Worm (Caenorhabditis elegans) whole organism, mixed stage, embryonic: Measurements from ENCODE around the gene oac-2.

ENCODE experiments used
- ceh-39 ChIP-seq: fragments of 150-350 bp; optimal IDR thresholded peaks from 2 replicates; lab custom pipeline; 2014; ENCODE audit warnings: missing biosample characterization, missing genetic modification characterization
- ceh-43 ChIP-seq: fragments of 200-800 bp; sonication (Bioruptor generic); optimal IDR thresholded peaks from 2 replicates; lab custom pipeline; 2018; ENCODE audit warnings: mild to moderate bottlenecking, missing genetic modification characterization, moderate library complexity, missing compliant biosample characterization
- ceh-83 ChIP-seq: fragments of 200-800 bp; sonication (Bioruptor generic); optimal IDR thresholded peaks from 2 replicates; lab custom pipeline; 2018; ENCODE audit warnings: mild to moderate bottlenecking, missing genetic modification characterization, missing compliant biosample characterization
- ces-1 ChIP-seq: fragments of 150-350 bp; optimal IDR thresholded peaks from 2 replicates; lab custom pipeline; 2014; ENCODE audit warnings: missing biosample characterization, missing genetic modification reagents, missing genetic modification characterization
- cnd-1 ChIP-seq: fragments of 200-800 bp; sonication (Bioruptor generic); optimal IDR thresholded peaks from 2 replicates; lab custom pipeline; 2018; ENCODE audit warnings: mild to moderate bottlenecking, missing genetic modification characterization, missing compliant biosample characterization
- drap-1 ChIP-seq: fragments of 200-800 bp; sonication (Bioruptor generic); optimal IDR thresholded peaks from 3 replicates; lab custom pipeline; 2018; ENCODE audit warnings: mild to moderate bottlenecking, missing genetic modification characterization, missing compliant biosample characterization
- elt-3 ChIP-seq: fragments of 150-350 bp; optimal IDR thresholded peaks from 2 replicates; lab custom pipeline; 2014; ENCODE audit warnings: missing biosample characterization, missing genetic modification characterization
- ham-2 ChIP-seq: fragments of 200-800 bp; sonication (Bioruptor generic); optimal IDR thresholded peaks from 2 replicates; lab custom pipeline; 2018; ENCODE audit warnings: mild to moderate bottlenecking, missing genetic modification characterization, missing compliant biosample characterization
- hlh-1 ChIP-seq: fragments of 150-350 bp; optimal IDR thresholded peaks from 2 replicates; lab custom pipeline; 2014; ENCODE audit warnings: missing biosample characterization, missing genetic modification reagents, missing genetic modification characterization
- lin-13 ChIP-seq: fragments of 150-350 bp; optimal IDR thresholded peaks from 2 replicates; lab custom pipeline; 2014; ENCODE audit warnings: missing biosample characterization, missing genetic modification characterization
- mab-5 ChIP-seq: fragments of 150-350 bp; optimal IDR thresholded peaks from 2 replicates; lab custom pipeline; 2014; ENCODE audit warnings: missing biosample characterization, missing genetic modification characterization
- mep-1 ChIP-seq: fragments of 150-350 bp; optimal IDR thresholded peaks from 2 replicates; lab custom pipeline; 2017; ENCODE audit warnings: missing biosample characterization, missing genetic modification reagents, missing genetic modification characterization, inconsistent platforms
- mls-2 ChIP-seq: sonication (generic microtip); optimal IDR thresholded peaks from 2 replicates; lab custom pipeline; 2016; ENCODE audit warnings: mild to moderate bottlenecking, missing genetic modification characterization, moderate library complexity, missing compliant biosample characterization
- nhr-12 ChIP-seq: fragments of 150-350 bp; optimal IDR thresholded peaks from 2 replicates; lab custom pipeline; 2014; ENCODE audit warnings: missing biosample characterization, missing genetic modification characterization
- nhr-2 ChIP-seq: fragments of 150-350 bp; optimal IDR thresholded peaks from 2 replicates; lab custom pipeline; 2014; ENCODE audit warnings: missing biosample characterization, missing genetic modification characterization
- nhr-28 ChIP-seq: fragments of 150-350 bp; optimal IDR thresholded peaks from 2 replicates; lab custom pipeline; 2014; ENCODE audit warnings: missing biosample characterization, missing genetic modification characterization
- pha-4 ChIP-seq: fragments of 150-350 bp; optimal IDR thresholded peaks from 2 replicates; lab custom pipeline; 2018; ENCODE audit warnings: missing biosample characterization, missing genetic modification reagents, missing genetic modification characterization
- sem-2 ChIP-seq: fragments of 200-800 bp; sonication (Bioruptor generic); optimal IDR thresholded peaks from 2 replicates; lab custom pipeline; 2018; ENCODE audit warnings: mild to moderate bottlenecking, missing genetic modification characterization, missing compliant biosample characterization
- snpc-4 ChIP-seq: fragments of 150-350 bp; optimal IDR thresholded peaks from 2 replicates; lab custom pipeline; 2014; ENCODE audit warnings: missing biosample characterization, missing genetic modification characterization
- sptf-1 ChIP-seq: sonication (generic microtip); optimal IDR thresholded peaks from 2 replicates; lab custom pipeline; 2017; ENCODE audit warnings: mild to moderate bottlenecking, missing genetic modification characterization, moderate library complexity, missing compliant biosample characterization
- unc-120 ChIP-seq: sonication (generic microtip); optimal IDR thresholded peaks from 2 replicates; lab custom pipeline; 2017; ENCODE audit warnings: missing genetic modification characterization, missing compliant biosample characterization; ENCODE audit not compliant: poor library complexity, severe bottlenecking
- unc-39 ChIP-seq: fragments of 150-350 bp; optimal IDR thresholded peaks from 2 replicates; lab custom pipeline; 2014; ENCODE audit warnings: missing biosample characterization, missing genetic modification characterization
- zip-8 ChIP-seq: fragments of 150-350 bp; optimal IDR thresholded peaks from 2 replicates; lab custom pipeline; 2014; ENCODE audit warnings: missing biosample characterization, missing genetic modification characterization
- ztf-11 ChIP-seq: fragments of 150-350 bp; optimal IDR thresholded peaks from 2 replicates; lab custom pipeline; 2014; ENCODE audit warnings: missing biosample characterization, missing genetic modification characterization

oac-2 gene

DNA sequence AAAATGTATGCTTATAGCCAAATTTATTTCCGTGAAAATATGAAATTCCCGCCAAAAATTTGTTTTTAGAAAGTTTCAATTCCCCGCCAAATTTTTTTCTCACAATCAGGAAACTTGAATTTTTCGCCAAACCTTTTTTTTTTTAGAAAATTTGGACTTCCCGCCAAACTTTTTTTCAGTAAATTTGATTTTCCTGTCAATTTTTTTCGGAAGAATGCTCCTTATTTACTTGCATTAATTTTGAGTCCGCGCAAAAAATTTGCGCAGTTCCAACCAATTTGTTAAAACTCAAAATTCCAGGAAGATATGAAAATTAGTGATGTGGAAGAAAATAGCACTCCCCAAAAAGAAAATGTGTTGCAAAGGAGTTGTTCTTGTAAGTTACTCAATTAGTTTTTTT lies 15.0 kb downstream of the oac-2 start, which contains the start of gene slc-28.2:
Gene slc-28.2, plus strand, starts transcription at position 301 of the 400 bp plus-strand sequence.
- TF ChIP-seq sptf-1 (tag; lab: Kevin White, UChicago) (no peak), mab-5 (tag; lab: Kevin White, UChicago) (no peak), hlh-1 (tag; lab: Kevin White, UChicago) (no peak), snpc-4 (tag; lab: Kevin White, UChicago) (no peak), mls-2 (no peak), ztf-11 (tag; lab: Kevin White, UChicago) (no peak), ceh-43 (GFP tag; lab: Kevin White, UChicago) (no peak), nhr-2 (tag; lab: Kevin White, UChicago) (no peak), ceh-39 (tag; lab: Kevin White, UChicago) (no peak), drap-1 (GFP tag; lab: Kevin White, UChicago) (no peak), ceh-83 (GFP tag; lab: Kevin White, UChicago) (no peak), ces-1 (GFP tag; lab: Kevin White, UChicago) (no peak), elt-3 (tag; lab: Kevin White, UChicago) (no peak), mep-1 (tag; lab: Kevin White, UChicago) (no peak), nhr-28 (no peak), zip-8 (tag; lab: Kevin White, UChicago) (no peak)

DNA sequence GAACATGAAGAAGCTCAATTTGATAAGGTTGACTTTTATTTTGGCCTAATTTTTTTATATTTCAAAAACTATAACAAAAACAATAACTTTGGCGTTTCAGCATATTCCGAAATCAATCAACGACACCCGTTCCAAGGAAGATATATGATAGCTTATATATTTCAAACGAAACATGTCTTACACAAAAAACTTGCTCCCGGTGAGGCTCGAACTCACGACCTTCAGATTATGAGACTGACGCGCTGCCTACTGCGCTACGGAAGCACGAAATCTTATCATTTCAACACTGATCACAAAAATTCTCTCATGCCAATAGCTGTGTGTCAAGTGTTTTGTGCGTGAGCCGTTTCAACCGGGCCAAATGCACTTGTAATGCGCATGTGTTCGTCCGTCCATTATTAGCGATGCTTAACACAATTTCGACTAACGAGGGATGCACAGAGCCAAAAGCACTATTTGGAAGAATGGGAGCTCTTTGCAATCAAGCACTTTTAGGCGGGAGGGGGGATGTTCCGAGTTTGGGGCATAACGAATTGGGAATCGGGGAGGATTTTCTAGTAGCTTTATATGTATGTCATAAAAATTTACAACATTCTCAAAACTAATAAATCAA lies 19.7 kb downstream of the oac-2 start:
- peak; percentile 93 for TF ChIP-seq ces-1 (GFP tag; lab: Kevin White, UChicago)
- no peak for TF ChIP-seq unc-120 (tag; lab: Kevin White, UChicago)

DNA sequence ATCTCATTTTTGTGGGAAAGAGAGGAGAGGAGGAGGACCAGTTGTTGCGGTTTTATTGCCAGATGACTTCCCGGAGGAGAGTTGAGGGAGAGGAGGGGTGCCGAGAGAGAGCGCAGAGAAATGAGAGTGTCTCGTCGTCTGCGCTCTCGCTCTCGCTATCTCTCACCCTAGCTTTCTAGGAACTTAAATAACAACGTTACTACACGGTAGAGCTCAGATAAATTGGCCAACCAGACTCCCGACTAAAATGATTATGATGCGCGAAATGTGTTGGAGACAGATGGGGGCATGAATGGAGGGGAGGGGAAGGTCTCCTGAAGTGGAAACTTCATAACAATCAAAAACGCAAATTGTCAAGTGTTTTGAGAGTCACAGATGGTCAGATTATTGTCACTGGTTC lies 20.3 kb downstream of the oac-2 start:
- no peak for TF ChIP-seq sptf-1 (tag; lab: Kevin White, UChicago)
- peak; percentile 76 for TF ChIP-seq hlh-1 (tag; lab: Kevin White, UChicago)
- peak; percentile 32 for TF ChIP-seq lin-13 (tag; lab: Kevin White, UChicago)
- peak; percentile 93 for TF ChIP-seq ces-1 (GFP tag; lab: Kevin White, UChicago)
- no peak for TF ChIP-seq nhr-12 (tag; lab: Kevin White, UChicago)
- TF ChIP-seq cnd-1 (tag; lab: Kevin White, UChicago) = peak; percentile 44
- no peak for TF ChIP-seq ceh-43 (GFP tag; lab: Kevin White, UChicago)
- TF ChIP-seq, all 35 proteins: peak for 4

DNA sequence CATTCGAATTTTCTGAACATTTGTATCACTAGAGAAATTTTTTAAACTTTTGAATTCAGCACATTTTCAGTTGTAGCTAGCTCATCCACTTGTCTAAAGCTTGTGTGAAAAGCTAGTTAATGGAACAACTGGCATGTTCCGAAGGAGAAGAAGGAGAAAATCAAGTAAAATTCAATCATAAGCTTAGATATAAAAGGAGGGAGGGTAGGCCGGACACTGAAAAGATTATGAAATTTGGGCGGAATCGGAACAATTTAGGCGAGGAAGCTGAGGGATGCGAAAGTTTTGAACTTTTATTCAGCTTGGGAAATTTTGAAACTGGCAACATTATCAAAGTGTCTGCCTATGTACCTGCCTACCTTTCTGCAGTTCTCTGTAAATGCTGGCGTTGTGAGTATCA lies 22.4 kb downstream of the oac-2 start:
- TF ChIP-seq elt-3 (tag; lab: Kevin White, UChicago) = no peak
- peak; percentile 94 for TF ChIP-seq ces-1 (GFP tag; lab: Kevin White, UChicago)
- TF ChIP-seq ceh-43 (GFP tag; lab: Kevin White, UChicago) = no peak

DNA sequence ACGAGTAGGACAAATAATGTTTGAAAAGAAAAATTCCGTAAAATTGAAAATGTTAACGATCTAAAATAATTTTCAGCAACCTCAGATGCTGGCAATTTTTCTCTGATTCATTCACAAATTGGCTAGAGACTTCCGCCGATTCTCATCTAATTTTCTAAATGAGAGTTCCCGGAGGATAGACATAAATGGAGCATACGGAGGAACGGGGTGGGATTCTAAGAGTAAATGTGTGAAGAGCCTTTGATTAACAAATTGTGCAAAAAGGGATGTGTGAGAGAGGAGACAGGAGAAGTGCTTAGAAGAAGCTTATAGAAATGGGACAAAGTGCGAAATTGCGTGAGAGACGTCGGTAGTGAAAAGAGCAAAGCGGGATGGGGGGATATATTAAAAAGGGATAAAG lies 23.3 kb downstream of the oac-2 start:
- TF ChIP-seq ces-1 (GFP tag; lab: Kevin White, UChicago) (peak; percentile 92), mep-1 (tag; lab: Kevin White, UChicago) (no peak), nhr-2 (tag; lab: Kevin White, UChicago) (no peak), unc-39 (tag; lab: Kevin White, UChicago) (no peak), nhr-12 (tag; lab: Kevin White, UChicago) (no peak), snpc-4 (tag; lab: Kevin White, UChicago) (no peak), pha-4 (no peak), ham-2 (GFP tag; lab: Kevin White, UChicago) (no peak)
- TF ChIP-seq, all 35 proteins: peak for 1

DNA sequence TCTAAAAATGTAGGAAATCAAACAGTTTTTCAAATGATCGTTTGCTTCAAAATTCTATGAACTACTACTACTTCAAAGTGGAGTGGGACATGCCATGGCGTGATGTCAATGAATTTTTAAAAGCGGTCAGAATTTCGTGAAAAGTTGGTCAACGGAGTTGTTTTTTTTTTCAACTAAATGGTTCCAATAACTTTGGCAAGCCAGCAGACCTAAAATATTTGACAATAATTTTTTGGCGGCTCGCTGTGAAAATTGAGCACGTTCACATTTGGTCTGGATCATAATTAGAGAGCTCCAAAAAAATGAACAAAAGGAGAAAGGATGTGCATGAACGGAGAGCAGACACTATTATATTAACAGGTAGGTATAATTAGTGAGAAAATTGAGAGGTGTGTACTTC lies 24.6 kb downstream of the oac-2 start:
- TF ChIP-seq sem-2 (no peak), sptf-1 (tag; lab: Kevin White, UChicago) (peak; percentile 7)

DNA sequence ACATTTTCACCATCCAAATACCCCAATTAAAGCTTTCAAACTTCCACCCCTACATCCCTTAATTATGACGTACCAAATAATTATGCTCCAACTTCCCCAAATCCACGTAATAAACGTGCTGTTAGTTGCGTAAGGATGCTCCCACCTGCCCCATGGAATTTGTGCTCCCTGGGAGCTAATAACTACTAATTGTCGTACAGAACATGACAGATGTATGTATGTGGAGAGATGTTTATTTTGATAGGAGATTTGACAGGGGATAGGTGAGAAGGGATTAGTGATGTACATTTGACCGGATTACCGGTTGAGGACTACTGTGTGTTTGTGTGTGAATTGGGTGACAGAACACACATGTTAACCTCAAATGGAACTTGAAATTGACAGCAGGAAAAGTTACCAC lies 25.1 kb downstream of the oac-2 start:
- peak; percentile 62 for TF ChIP-seq zip-8 (tag; lab: Kevin White, UChicago)
- peak; percentile 92 for TF ChIP-seq nhr-2 (tag; lab: Kevin White, UChicago)
- TF ChIP-seq sptf-1 (tag; lab: Kevin White, UChicago) = peak; percentile 58
- TF ChIP-seq pha-4 = no peak
- TF ChIP-seq mab-5 (tag; lab: Kevin White, UChicago) = no peak
- peak; percentile 43 for TF ChIP-seq ceh-43 (GFP tag; lab: Kevin White, UChicago)
- peak; percentile 65 for TF ChIP-seq cnd-1 (tag; lab: Kevin White, UChicago)
